Worm (Caenorhabditis elegans) whole organism, late embryonic: ENCODE measurements around the gene T22C8.6.

ENCODE experiments used
- elt-2 ChIP-seq: sonication (generic microtip); optimal IDR thresholded peaks from 2 replicates; lab custom pipeline; 2016; ENCODE audit warnings: missing genetic modification reagents, missing genetic modification characterization, missing compliant biosample characterization
- sdc-2 ChIP-seq: sonication (generic microtip); optimal IDR thresholded peaks from 2 replicates; lab custom pipeline; 2016; ENCODE audit warnings: missing genotype, missing genetic modification characterization, missing compliant biosample characterization
- syd-9 ChIP-seq: sonication (generic microtip); optimal IDR thresholded peaks from 2 replicates; lab custom pipeline; 2016; ENCODE audit warnings: mild to moderate bottlenecking, missing genetic modification characterization, moderate library complexity, missing compliant biosample characterization
- unc-3 ChIP-seq, 2 experiments: fragments of 200-800 bp in 1 of 2; sonication (Bioruptor generic) in 1 of 2; sonication (generic microtip) in 1 of 2; conservative IDR thresholded peaks in 1 of 2; optimal IDR thresholded peaks in 1 of 2; 2 replicates each; pipeline versions ENCODE4 v1.3.6 to Lab custom; 2016 to 2022; ENCODE audit warnings: missing compliant biosample characterization in 2 of 2, missing genetic modification characterization in 2 of 2, missing genetic modification reagents in 1 of 2

- no peak for TF ChIP-seq syd-9 (tag; lab: Kevin White, UChicago)
- no peak for TF ChIP-seq unc-3 (GFP tag; conservative IDR thresholded peaks at IDR 0.05; lab: Robert Waterston, UW)
- no peak for TF ChIP-seq unc-3 (tag; optimal IDR thresholded peaks at IDR 0.05; lab: Kevin White, UChicago)
- TF ChIP-seq elt-2 (tag; lab: Kevin White, UChicago), result no peak
- no peak for TF ChIP-seq sdc-2 (tag; lab: Kevin White, UChicago)
Observed at ce11 chrII:8658835-8659234, 28.8 kb upstream of the T22C8.6 start, which contains the start of gene atg-10.
